Fruit fly (Drosophila melanogaster) whole organism, embryonic: ENCODE measurements around the gene Grik.

ENCODE experiments used
- Asciz ChIP-seq: fragments of 200-800 bp; sonication (Bioruptor generic); optimal IDR thresholded peaks from 2 replicates; lab custom pipeline; 2017; ENCODE audit warnings: missing biosample characterization, mild to moderate bottlenecking, missing genetic modification characterization, missing genetic modification reagents
- Awh ChIP-seq: fragments of 200-800 bp; sonication (Bioruptor generic); IDR thresholded peaks from 2 replicates; pipeline ENCODE4, ENCODE4 v1.3.6; 2022; ENCODE audit warnings: missing biosample characterization, missing genetic modification characterization
- Blimp-1 ChIP-seq: fragments of 200-800 bp; sonication (Bioruptor generic); optimal IDR thresholded peaks from 3 replicates; lab custom pipeline; 2018; ENCODE audit warnings: missing biosample characterization, missing genetic modification characterization, mild to moderate bottlenecking, moderate library complexity, missing genetic modification reagents
- CG10147 ChIP-seq: fragments of 200-800 bp; sonication (Bioruptor generic); optimal IDR thresholded peaks from 2 replicates; lab custom pipeline; 2019; ENCODE audit warnings: missing biosample characterization, mild to moderate bottlenecking, missing genetic modification characterization, moderate library complexity
- CG10209 ChIP-seq: fragments of 200-800 bp; sonication (Bioruptor generic); optimal IDR thresholded peaks from 3 replicates; lab custom pipeline; 2017; ENCODE audit warnings: missing biosample characterization, mild to moderate bottlenecking, missing genetic modification characterization, missing genetic modification reagents
- CG11560 ChIP-seq: fragments of 200-800 bp; sonication (Bioruptor generic); IDR thresholded peaks from 3 replicates; pipeline ENCODE4 v1.3.6; 2022; ENCODE audit warnings: missing biosample characterization, missing genetic modification characterization
- CG11695 ChIP-seq: fragments of 200-800 bp; sonication (Bioruptor generic); IDR thresholded peaks from 3 replicates; pipeline ENCODE4 v1.3.6; 2022; ENCODE audit warnings: missing biosample characterization, missing genetic modification characterization
- CG12236 ChIP-seq: fragments of 200-800 bp; sonication (Bioruptor generic); optimal IDR thresholded peaks from 2 replicates; lab custom pipeline; 2016; ENCODE audit warnings: missing biosample characterization, missing genetic modification characterization
- CG12744 ChIP-seq: fragments of 200-800 bp; sonication (Bioruptor generic); optimal IDR thresholded peaks from 2 replicates; lab custom pipeline; 2016; ENCODE audit warnings: missing biosample characterization, missing genetic modification characterization
- CG13624 ChIP-seq: fragments of 200-800 bp; sonication (Bioruptor generic); optimal IDR thresholded peaks from 2 replicates; lab custom pipeline; 2016; ENCODE audit warnings: missing biosample characterization, missing genetic modification characterization
- CG14050 ChIP-seq: fragments of 200-800 bp; sonication (Bioruptor generic); IDR thresholded peaks from 3 replicates; pipeline ENCODE4 v1.3.6; 2022; ENCODE audit warnings: missing biosample characterization, missing genetic modification characterization
- CG1529 ChIP-seq: fragments of 200-800 bp; sonication (Bioruptor generic); optimal IDR thresholded peaks from 3 replicates; lab custom pipeline; 2018; ENCODE audit warnings: missing biosample characterization, missing genetic modification characterization
- CG15601 ChIP-seq: fragments of 200-800 bp; sonication (Bioruptor generic); optimal IDR thresholded peaks from 3 replicates; lab custom pipeline; 2019; ENCODE audit warnings: missing biosample characterization, mild to moderate bottlenecking, missing genetic modification characterization, moderate library complexity
- CG1603 ChIP-seq: fragments of 200-800 bp; sonication (Bioruptor generic); optimal IDR thresholded peaks from 2 replicates; lab custom pipeline; 2019; ENCODE audit warnings: missing biosample characterization, mild to moderate bottlenecking, missing genetic modification characterization, moderate library complexity
- CG1792 ChIP-seq: fragments of 200-800 bp; sonication (Bioruptor generic); optimal IDR thresholded peaks from 2 replicates; lab custom pipeline; 2016; ENCODE audit warnings: missing biosample characterization, missing genetic modification characterization
- CG30020 ChIP-seq: fragments of 200-800 bp; optimal IDR thresholded peaks from 2 replicates; lab custom pipeline; 2019; ENCODE audit warnings: missing biosample characterization, mild to moderate bottlenecking, missing genetic modification characterization, moderate library complexity
- CG42726 ChIP-seq: fragments of 200-800 bp; sonication (Bioruptor generic); IDR thresholded peaks from 2 replicates; pipeline ENCODE4 v1.3.6; 2022; ENCODE audit warnings: missing biosample characterization, missing genetic modification characterization; ENCODE audit not compliant: partially characterized antibody
- CG7357 ChIP-seq: fragments of 200-800 bp; sonication (Bioruptor generic); IDR thresholded peaks from 3 replicates; pipeline ENCODE4 v1.3.6; 2022; ENCODE audit warnings: missing biosample characterization, missing genetic modification characterization
- CG7556 ChIP-seq: fragments of 200-800 bp; sonication (Bioruptor generic); optimal IDR thresholded peaks from 2 replicates; lab custom pipeline; 2017; ENCODE audit warnings: missing biosample characterization, mild to moderate bottlenecking, missing genetic modification characterization
- CG8281 ChIP-seq: fragments of 200-800 bp; sonication (Bioruptor generic); optimal IDR thresholded peaks from 2 replicates; lab custom pipeline; 2018; ENCODE audit warnings: missing biosample characterization, mild to moderate bottlenecking, missing genetic modification characterization, moderate library complexity
- CG9876 ChIP-seq: fragments of 200-800 bp; sonication (Bioruptor generic); optimal IDR thresholded peaks from 2 replicates; lab custom pipeline; 2016; ENCODE audit warnings: missing biosample characterization, missing genetic modification characterization
- Fer3 ChIP-seq: fragments of 200-800 bp; sonication (Bioruptor generic); optimal IDR thresholded peaks from 2 replicates; lab custom pipeline; 2018; ENCODE audit warnings: missing biosample characterization, mild to moderate bottlenecking, missing genetic modification characterization, moderate library complexity
- Gug ChIP-seq: fragments of 200-800 bp; sonication (Bioruptor generic); IDR thresholded peaks from 4 replicates; pipeline ENCODE4 v1.3.6; 2022; ENCODE audit warnings: missing biosample characterization, missing genetic modification characterization
- MBD-R2 ChIP-seq: fragments of 200-800 bp; sonication (Bioruptor generic); IDR thresholded peaks from 2 replicates; pipeline ENCODE4 v1.3.6; 2022; ENCODE audit warnings: missing biosample characterization, missing genetic modification characterization
- Mad ChIP-seq: fragments of 200-800 bp; sonication (Bioruptor generic); optimal IDR thresholded peaks from 2 replicates; lab custom pipeline; 2016; ENCODE audit warnings: missing biosample characterization, missing genetic modification characterization
- Meics ChIP-seq: fragments of 200-800 bp; sonication (Bioruptor generic); optimal IDR thresholded peaks from 2 replicates; lab custom pipeline; 2017; ENCODE audit warnings: missing biosample characterization, mild to moderate bottlenecking, missing genetic modification characterization
- Mes4 ChIP-seq: fragments of 200-800 bp; sonication (Bioruptor generic); optimal IDR thresholded peaks from 2 replicates; lab custom pipeline; 2016; ENCODE audit warnings: missing biosample characterization, missing genetic modification characterization
- Nf-YA ChIP-seq: fragments of 200-800 bp; sonication (Bioruptor generic); IDR thresholded peaks from 2 replicates; pipeline ENCODE4 v1.3.6; 2022; ENCODE audit warnings: missing biosample characterization, missing genetic modification characterization
- NfI ChIP-seq: fragments of 200-800 bp; sonication (Bioruptor generic); optimal IDR thresholded peaks from 3 replicates; lab custom pipeline; 2018; ENCODE audit warnings: missing biosample characterization, mild to moderate bottlenecking, missing genetic modification characterization, moderate library complexity
- Oli ChIP-seq: fragments of 200-800 bp; sonication (Bioruptor generic); optimal IDR thresholded peaks from 2 replicates; lab custom pipeline; 2018; ENCODE audit warnings: missing biosample characterization, mild to moderate bottlenecking, missing genetic modification characterization, moderate library complexity
- Opbp ChIP-seq: fragments of 200-800 bp; sonication (Bioruptor generic); IDR thresholded peaks from 3 replicates; pipeline ENCODE4 v1.3.6; 2022; ENCODE audit warnings: missing biosample characterization, missing genetic modification characterization; ENCODE audit not compliant: partially characterized antibody
- Rx ChIP-seq: fragments of 200-800 bp; sonication (Bioruptor generic); IDR thresholded peaks from 2 replicates; pipeline ENCODE4 v1.3.6; 2022; ENCODE audit warnings: missing biosample characterization, missing genetic modification characterization
- Six4 ChIP-seq: fragments of 200-800 bp; sonication (Bioruptor generic); optimal IDR thresholded peaks from 2 replicates; lab custom pipeline; 2016; ENCODE audit warnings: missing biosample characterization, missing genetic modification characterization
- Trl ChIP-seq, 3 experiments: fragments of >200 bp in 2 of 3; fragments of 200-800 bp in 1 of 3; sonication (Bioruptor generic) in 1 of 3; optimal IDR thresholded peaks; 2 replicates in 1 of 3; 3 replicates in 2 of 3; lab custom pipeline; 2016 to 2017; ENCODE audit warnings: missing biosample characterization in 1 of 3, missing genetic modification characterization in 1 of 3
- Vsx1 ChIP-seq: fragments of 200-800 bp; sonication (Bioruptor generic); optimal IDR thresholded peaks from 2 replicates; lab custom pipeline; 2017; ENCODE audit warnings: missing biosample characterization, mild to moderate bottlenecking, missing genetic modification characterization, missing genetic modification reagents
- ara ChIP-seq: fragments of 200-800 bp; sonication (Bioruptor generic); IDR thresholded peaks from 2 replicates; pipeline ENCODE4 v1.3.6; 2022; ENCODE audit warnings: missing biosample characterization, missing genetic modification characterization
- ase ChIP-seq: fragments of 200-800 bp; sonication (Bioruptor generic); IDR thresholded peaks from 3 replicates; pipeline ENCODE4 v1.3.6; 2022; ENCODE audit warnings: missing biosample characterization, missing genetic modification characterization
- dati ChIP-seq: fragments of 200-800 bp; sonication (Bioruptor generic); IDR thresholded peaks from 2 replicates; pipeline ENCODE4 v1.3.6; 2022; ENCODE audit warnings: missing biosample characterization, missing genetic modification characterization
- emc ChIP-seq: fragments of 200-800 bp; sonication (Bioruptor generic); optimal IDR thresholded peaks from 2 replicates; lab custom pipeline; 2016; ENCODE audit warnings: missing biosample characterization, missing genetic modification characterization
- fu2 ChIP-seq: fragments of 200-800 bp; sonication (Bioruptor generic); optimal IDR thresholded peaks from 2 replicates; lab custom pipeline; 2016; ENCODE audit warnings: missing biosample characterization, missing genetic modification characterization
- ham ChIP-seq: fragments of 200-800 bp; sonication (Bioruptor generic); IDR thresholded peaks from 2 replicates; pipeline ENCODE4 v1.3.6; 2022; ENCODE audit warnings: missing biosample characterization, missing genetic modification characterization
- hbn ChIP-seq: fragments of 200-800 bp; sonication (Bioruptor generic); IDR thresholded peaks from 2 replicates; pipeline ENCODE4 v1.3.6; 2022; ENCODE audit warnings: missing biosample characterization, missing genetic modification characterization; ENCODE audit not compliant: partially characterized antibody
- hkb ChIP-seq, 2 experiments: fragments of 200-800 bp in 1 of 2; fragments of >200 bp in 1 of 2; sonication (Bioruptor generic) in 1 of 2; IDR thresholded peaks in 1 of 2; optimal IDR thresholded peaks in 1 of 2; 2 replicates each; pipeline versions ENCODE4 v1.3.6 to Lab custom; 2017 to 2022; ENCODE audit warnings: missing biosample characterization in 1 of 2, missing genetic modification characterization in 1 of 2
- inv ChIP-seq: fragments of 200-800 bp; sonication (Bioruptor generic); IDR thresholded peaks from 2 replicates; pipeline ENCODE4 v1.3.6; 2022; ENCODE audit warnings: missing biosample characterization, missing genetic modification characterization; ENCODE audit not compliant: partially characterized antibody
- kah ChIP-seq: fragments of 200-800 bp; sonication (Bioruptor generic); optimal IDR thresholded peaks from 2 replicates; lab custom pipeline; 2018; ENCODE audit warnings: missing biosample characterization, mild to moderate bottlenecking, missing genetic modification characterization
- pnt ChIP-seq: fragments of 200-800 bp; sonication (Bioruptor generic); optimal IDR thresholded peaks from 3 replicates; lab custom pipeline; 2016; ENCODE audit warnings: missing biosample characterization, missing genetic modification characterization
- tin ChIP-seq: fragments of 200-800 bp; sonication (Bioruptor generic); optimal IDR thresholded peaks from 3 replicates; lab custom pipeline; 2016; ENCODE audit warnings: missing biosample characterization, missing genetic modification characterization
- trh ChIP-seq: fragments of 200-800 bp; sonication (Bioruptor generic); optimal IDR thresholded peaks from 2 replicates; lab custom pipeline; 2016; ENCODE audit warnings: missing biosample characterization, missing genetic modification characterization
- unc-4 ChIP-seq: fragments of 200-800 bp; sonication (Bioruptor generic); IDR thresholded peaks from 2 replicates; pipeline ENCODE4 v1.3.6; 2022; ENCODE audit warnings: missing biosample characterization, missing genetic modification characterization; ENCODE audit not compliant: partially characterized antibody
- z ChIP-seq: fragments of 200-800 bp; sonication (Bioruptor generic); IDR thresholded peaks from 3 replicates; pipeline ENCODE4 v1.3.6; 2022; ENCODE audit warnings: missing biosample characterization, missing genetic modification characterization

The Grik gene

dm6 chr3R:20947991-20948407 lies 46.2 kb downstream of the Grik start (continued):
- TF ChIP-seq CG1792 (GFP tag; lab: Kevin White, UChicago) (no peak), Vsx1 (peak; percentile 96), CG7556 (GFP tag; lab: Kevin White, UChicago) (no peak), Blimp-1 (GFP tag; lab: Kevin White, UChicago) (no peak), pnt (GFP tag; lab: Kevin White, UChicago) (peak; percentile 20), CG42726 (peak; percentile 71), Awh (0 out of 2 replicates have a peak, but pooled peaks have one; percentile 9), tin (GFP tag; lab: Kevin White, UChicago) (peak; percentile 36), CG10209 (GFP tag; lab: Kevin White, UChicago) (no peak), Fer3 (tag; lab: Kevin White, UChicago) (peak; percentile 12), CG1529 (GFP tag; lab: Kevin White, UChicago) (no peak), dati (GFP tag; lab: Robert Waterston, UW) (no peak), Oli (tag; lab: Kevin White, UChicago) (no peak), ase (no peak; the same call in 2 of the 3 replicates), z (no peak), Nf-YA (peak; percentile 31; the same call in 1 of the 2 replicates), Mad (GFP tag; lab: Kevin White, UChicago) (peak; percentile 32), CG12744 (peak; percentile 39), hkb (optimal IDR thresholded peaks at IDR 0.05; lab: Kevin White, UChicago) (no peak), hkb (GFP tag; IDR thresholded peaks at IDR 0.05; lab: Robert Waterston, UW) (no peak), CG10147 (GFP tag; lab: Kevin White, UChicago) (no peak), unc-4 (no peak), CG30020 (tag; lab: Kevin White, UChicago) (no peak), Asciz (GFP tag; lab: Kevin White, UChicago) (no peak), NfI (peak; percentile 63), ara (GFP tag; lab: Robert Waterston, UW) (no peak), CG13624 (GFP tag; lab: Kevin White, UChicago) (peak; percentile 42), trh (no peak), hbn (GFP tag; lab: Robert Waterston, UW) (no peak), CG14050 (no peak), CG8281 (no peak), ham (GFP tag; lab: Robert Waterston, UW) (no peak), kah (GFP tag; lab: Kevin White, UChicago) (no peak), Mes4 (GFP tag; lab: Kevin White, UChicago) (peak; percentile 19), emc (GFP tag; lab: Kevin White, UChicago) (peak; percentile 13), CG12236 (GFP tag; lab: Kevin White, UChicago) (no peak), CG7357 (GFP tag; lab: Robert Waterston, UW) (no peak), CG1603 (tag; lab: Kevin White, UChicago) (peak; percentile 72), CG15601 (tag; lab: Kevin White, UChicago) (peak; percentile 44), CG9876 (GFP tag; lab: Kevin White, UChicago) (peak; percentile 49), inv (no peak), Rx (GFP tag; lab: Robert Waterston, UW) (no peak), Meics (GFP tag; lab: Kevin White, UChicago) (peak; percentile 45), Opbp (GFP tag; lab: Robert Waterston, UW) (peak; percentile 12; the same call in 1 of the 3 replicates), MBD-R2 (GFP tag; lab: Robert Waterston, UW) (no peak), CG11695 (GFP tag; lab: Robert Waterston, UW) (no peak), fu2 (peak; percentile 1), Trl (optimal IDR thresholded peaks at IDR 0.05; lab: Kevin White, UChicago) (no peak), Trl (GFP tag; optimal IDR thresholded peaks at IDR 0.05; lab: Kevin White, UChicago) (peak; percentile 66), Gug (GFP tag; lab: Robert Waterston, UW) (no peak), CG11560 (tag; lab: Robert Waterston, UW) (no peak), Six4 (GFP tag; lab: Kevin White, UChicago) (no peak)
